Worm (Caenorhabditis elegans) whole organism, early embryonic: ENCODE measurements around the gene R05D8.9.

ENCODE experiments used
- B0310.2 ChIP-seq: sonication (generic microtip); optimal IDR thresholded peaks from 2 replicates; lab custom pipeline; 2016; ENCODE audit warnings: mild to moderate bottlenecking, missing genetic modification characterization, missing compliant biosample characterization
- F13C5.2 ChIP-seq: sonication (generic microtip); optimal IDR thresholded peaks from 2 replicates; lab custom pipeline; 2017; ENCODE audit warnings: mild to moderate bottlenecking, missing genetic modification characterization, inconsistent platforms, missing compliant biosample characterization
- aly-1 ChIP-seq: sonication (generic microtip); optimal IDR thresholded peaks from 2 replicates; lab custom pipeline; 2016; ENCODE audit warnings: missing genetic modification characterization, missing compliant biosample characterization
- ama-1 ChIP-seq: fragments of 150-350 bp; optimal IDR thresholded peaks from 2 replicates; lab custom pipeline; 2014
- ceh-13 ChIP-seq: fragments of 200-800 bp; sonication (Bioruptor generic); optimal IDR thresholded peaks from 2 replicates; lab custom pipeline; 2018; ENCODE audit warnings: mild to moderate bottlenecking, missing genetic modification characterization, missing compliant biosample characterization
- ceh-36 ChIP-seq: sonication (generic microtip); optimal IDR thresholded peaks from 2 replicates; lab custom pipeline; 2016; ENCODE audit warnings: missing genetic modification characterization, inconsistent platforms, missing compliant biosample characterization
- ets-7 ChIP-seq: sonication (generic microtip); optimal IDR thresholded peaks from 2 replicates; lab custom pipeline; 2016; ENCODE audit warnings: missing genotype, missing genetic modification characterization, missing compliant biosample characterization
- flt-1 ChIP-seq: fragments of 200-800 bp; sonication (Bioruptor generic); IDR thresholded peaks from 2 replicates; pipeline ENCODE4 v1.3.6; 2022; ENCODE audit warnings: missing genetic modification characterization, missing compliant biosample characterization
- hmbx-1 ChIP-seq: sonication (generic microtip); optimal IDR thresholded peaks from 2 replicates; lab custom pipeline; 2016; ENCODE audit warnings: mild to moderate bottlenecking, missing genetic modification characterization, missing compliant biosample characterization
- hmg-4 ChIP-seq: fragments of 200-800 bp; sonication (Bioruptor generic); optimal IDR thresholded peaks from 2 replicates; lab custom pipeline; 2018; ENCODE audit warnings: mild to moderate bottlenecking, missing genetic modification characterization, missing compliant biosample characterization
- hnd-1 ChIP-seq: sonication (generic microtip); optimal IDR thresholded peaks from 2 replicates; lab custom pipeline; 2016; ENCODE audit warnings: missing genetic modification characterization, missing compliant biosample characterization
- pes-1 ChIP-seq: fragments of 200-800 bp; sonication (Bioruptor generic); IDR thresholded peaks from 2 replicates; pipeline ENCODE4 v1.3.6; 2022; ENCODE audit warnings: missing genetic modification reagents, missing genetic modification characterization, missing compliant biosample characterization
- scrt-1 ChIP-seq: fragments of 200-800 bp; sonication (Bioruptor generic); IDR thresholded peaks from 2 replicates; pipeline ENCODE4 v1.3.6; 2022; ENCODE audit warnings: missing genetic modification characterization, missing compliant biosample characterization
- sea-1 ChIP-seq: fragments of 200-800 bp; sonication (Bioruptor generic); conservative IDR thresholded peaks from 2 replicates; pipeline ENCODE4 v1.3.6; 2022; ENCODE audit warnings: missing genetic modification characterization, missing compliant biosample characterization
- tbx-11 ChIP-seq: fragments of 200-800 bp; sonication (Bioruptor generic); IDR thresholded peaks from 2 replicates; pipeline ENCODE4 v1.3.6; 2022; ENCODE audit warnings: missing genetic modification characterization, missing compliant biosample characterization
- tbx-37 ChIP-seq: fragments of 200-800 bp; sonication (Bioruptor generic); conservative IDR thresholded peaks from 2 replicates; pipeline ENCODE4 v1.3.6; 2022; ENCODE audit warnings: missing genetic modification reagents, missing genetic modification characterization, missing compliant biosample characterization
- tra-4 ChIP-seq: sonication (generic microtip); optimal IDR thresholded peaks from 2 replicates; lab custom pipeline; 2017; ENCODE audit warnings: missing genetic modification characterization, missing compliant biosample characterization

The R05D8.9 gene

DNA sequence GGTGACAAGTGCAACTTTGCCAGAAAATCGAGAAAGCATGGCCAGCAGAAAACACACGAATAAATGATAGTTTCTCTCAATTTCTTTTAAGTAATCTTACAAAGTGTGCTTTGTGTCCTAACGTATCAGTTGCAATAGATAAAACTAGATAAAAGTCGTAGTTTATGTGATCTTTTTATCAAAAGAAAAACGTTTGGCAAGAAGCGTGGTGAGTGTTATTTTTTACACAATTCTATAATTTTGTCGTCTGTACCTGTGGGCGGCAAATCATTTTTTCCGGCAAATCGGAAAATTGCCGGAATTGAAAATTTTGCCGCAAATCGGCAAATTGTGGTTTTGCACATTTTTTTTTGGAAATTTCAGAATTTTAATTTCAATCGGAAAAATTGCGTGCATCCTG, at the start of gene R05D8.9:
R05D8.9 (minus strand) TSS at position 101 of the 400 bp plus-strand sequence.
- TF ChIP-seq ets-7 (tag; lab: Kevin White, UChicago) = no peak
- TF ChIP-seq scrt-1 (GFP tag; lab: Robert Waterston, UW) = no peak
- TF ChIP-seq hmg-4 (GFP tag; lab: Kevin White, UChicago) = no peak
- no peak for TF ChIP-seq hnd-1 (tag; lab: Kevin White, UChicago)
- TF ChIP-seq sea-1 (GFP tag; lab: Robert Waterston, UW) = no peak
- TF ChIP-seq hmbx-1 = no peak
- TF ChIP-seq pes-1 = no peak
- TF ChIP-seq aly-1 (tag; lab: Kevin White, UChicago) = no peak
- TF ChIP-seq flt-1 = no peak
- no peak for TF ChIP-seq tbx-37
- no peak for TF ChIP-seq ceh-13
- no peak for TF ChIP-seq tra-4
- no peak for TF ChIP-seq B0310.2 (tag; lab: Kevin White, UChicago)
- no peak for TF ChIP-seq ceh-36 (tag; lab: Kevin White, UChicago)
- TF ChIP-seq F13C5.2 (tag; lab: Kevin White, UChicago) = no peak
- TF ChIP-seq tbx-11 (GFP tag; lab: Robert Waterston, UW) = no peak
- no peak for TF ChIP-seq ama-1 (lab: Kevin White, UChicago)

DNA sequence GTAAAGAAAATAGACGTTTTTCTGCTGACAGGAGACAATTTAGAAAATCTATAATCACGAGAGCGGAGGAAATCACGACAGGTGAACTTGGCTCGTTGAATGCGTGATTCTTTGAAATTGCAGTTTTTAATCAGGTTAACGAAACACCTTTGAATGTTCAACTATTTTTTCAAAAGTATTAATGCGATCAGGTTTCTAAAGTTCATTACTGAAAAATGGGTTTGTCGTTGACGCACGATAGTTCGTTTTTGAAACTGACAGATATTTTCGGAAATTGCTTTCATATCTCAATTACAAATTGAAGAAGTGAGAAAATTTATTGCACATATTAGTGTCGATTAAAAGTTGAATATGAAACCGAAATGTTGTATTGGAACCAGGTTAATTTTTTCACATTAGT, 48.6 kb upstream of the R05D8.9 start, which contains the start of gene F54E2.5:
F54E2.5 (minus strand) TSS at position 101 of the 400 bp plus-strand sequence.
- no peak for TF ChIP-seq tbx-37
- no peak for TF ChIP-seq hmbx-1
- TF ChIP-seq ceh-36 (tag; lab: Kevin White, UChicago) = no peak
- no peak for TF ChIP-seq ceh-13
- TF ChIP-seq ets-7 (tag; lab: Kevin White, UChicago) = no peak
- no peak for TF ChIP-seq hmg-4 (GFP tag; lab: Kevin White, UChicago)
- no peak for TF ChIP-seq sea-1 (GFP tag; lab: Robert Waterston, UW)
- TF ChIP-seq tra-4 = no peak
- no peak for TF ChIP-seq aly-1 (tag; lab: Kevin White, UChicago)
- TF ChIP-seq scrt-1 (GFP tag; lab: Robert Waterston, UW) = no peak

DNA sequence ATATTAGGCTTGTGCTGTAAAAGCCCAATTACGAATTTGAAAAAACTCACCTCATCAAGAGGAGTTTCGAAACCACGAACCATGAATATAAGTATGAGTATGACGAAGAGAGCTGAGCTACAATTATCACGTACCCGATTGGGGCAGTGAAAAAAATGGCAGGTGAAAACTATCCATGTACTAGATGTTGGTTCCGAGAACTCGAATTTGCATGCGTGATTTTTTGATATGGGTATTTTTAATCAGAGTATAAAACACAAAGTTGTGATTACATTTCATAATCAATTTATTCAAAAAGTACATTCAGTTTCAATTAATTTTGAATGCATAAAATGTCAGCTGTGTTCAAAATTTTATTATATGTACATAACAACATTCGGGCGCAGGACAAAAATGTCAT, 46.5 kb upstream of the R05D8.9 start, which contains the start of gene F54E2.9:
F54E2.9 (minus strand) TSS at position 132 of the 400 bp plus-strand sequence.
- TF ChIP-seq hmg-4 (GFP tag; lab: Kevin White, UChicago) = no peak
- no peak for TF ChIP-seq ceh-36 (tag; lab: Kevin White, UChicago)
- TF ChIP-seq ets-7 (tag; lab: Kevin White, UChicago) = no peak
- no peak for TF ChIP-seq B0310.2 (tag; lab: Kevin White, UChicago)
- no peak for TF ChIP-seq hmbx-1
- no peak for TF ChIP-seq pes-1
- TF ChIP-seq F13C5.2 (tag; lab: Kevin White, UChicago) = no peak
- TF ChIP-seq ceh-13 = no peak
- TF ChIP-seq hnd-1 (tag; lab: Kevin White, UChicago) = no peak
- TF ChIP-seq scrt-1 (GFP tag; lab: Robert Waterston, UW) = no peak
- no peak for TF ChIP-seq tbx-37
- no peak for TF ChIP-seq aly-1 (tag; lab: Kevin White, UChicago)
- no peak for TF ChIP-seq tbx-11 (GFP tag; lab: Robert Waterston, UW)
- TF ChIP-seq sea-1 (GFP tag; lab: Robert Waterston, UW) = no peak

DNA sequence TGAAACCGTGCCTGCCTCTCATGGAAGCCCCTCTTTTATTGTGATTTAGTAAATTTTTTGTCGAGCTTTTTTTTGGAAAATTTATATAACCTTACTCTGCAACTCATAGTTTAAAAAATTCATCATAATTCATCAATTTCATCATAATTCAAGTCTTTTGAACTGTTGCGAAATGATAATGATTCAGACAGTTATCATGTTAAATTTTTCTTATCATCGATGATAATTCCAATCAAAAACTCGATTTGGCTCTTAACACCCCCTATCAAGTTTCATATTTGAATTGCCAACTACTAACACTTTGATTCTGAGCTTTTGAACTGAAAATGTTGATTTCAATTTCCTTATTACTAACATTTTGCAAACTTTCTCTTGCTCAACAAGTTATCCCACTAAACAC, 42.8 kb upstream of the R05D8.9 start, which contains the start of gene F54E2.1:
F54E2.1 (plus strand) TSS at position 235 of the 400 bp plus-strand sequence.
- TF ChIP-seq scrt-1 (GFP tag; lab: Robert Waterston, UW) (no peak), ets-7 (tag; lab: Kevin White, UChicago) (no peak), pes-1 (no peak), hmg-4 (GFP tag; lab: Kevin White, UChicago) (no peak), tbx-11 (GFP tag; lab: Robert Waterston, UW) (no peak), ceh-13 (no peak), hnd-1 (tag; lab: Kevin White, UChicago) (no peak), aly-1 (tag; lab: Kevin White, UChicago) (no peak), ama-1 (lab: Kevin White, UChicago) (no peak), hmbx-1 (no peak), tra-4 (no peak), ceh-36 (tag; lab: Kevin White, UChicago) (no peak), F13C5.2 (tag; lab: Kevin White, UChicago) (no peak), tbx-37 (no peak), B0310.2 (tag; lab: Kevin White, UChicago) (no peak), sea-1 (GFP tag; lab: Robert Waterston, UW) (no peak), flt-1 (no peak)

DNA sequence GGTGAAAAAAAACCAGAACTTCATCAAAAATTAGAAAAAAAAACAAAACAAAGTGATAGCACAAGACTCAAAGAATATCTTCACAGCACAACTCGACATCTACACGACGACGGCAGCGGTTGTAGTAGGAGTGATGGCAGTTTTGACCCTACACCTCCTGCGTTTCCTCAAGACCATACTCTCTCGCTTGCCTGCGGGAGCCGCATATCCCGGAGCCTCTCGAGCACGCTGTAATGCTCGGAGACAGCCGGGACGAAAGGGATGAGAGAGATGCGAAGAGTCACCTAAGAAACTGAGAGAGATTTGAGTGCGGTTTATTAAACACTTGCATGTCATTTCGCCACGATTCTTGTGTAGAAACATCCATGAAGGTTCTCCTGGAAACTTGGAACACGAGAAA, 42.1 kb upstream of the R05D8.9 start:
- TF ChIP-seq B0310.2 (tag; lab: Kevin White, UChicago) = no peak
- no peak; the same call in 1 of the 2 replicates for TF ChIP-seq tbx-11 (GFP tag; lab: Robert Waterston, UW)
- TF ChIP-seq F13C5.2 (tag; lab: Kevin White, UChicago) = no peak
- TF ChIP-seq hmbx-1 = no peak
- no peak for TF ChIP-seq ceh-36 (tag; lab: Kevin White, UChicago)
- TF ChIP-seq aly-1 (tag; lab: Kevin White, UChicago) = no peak

DNA sequence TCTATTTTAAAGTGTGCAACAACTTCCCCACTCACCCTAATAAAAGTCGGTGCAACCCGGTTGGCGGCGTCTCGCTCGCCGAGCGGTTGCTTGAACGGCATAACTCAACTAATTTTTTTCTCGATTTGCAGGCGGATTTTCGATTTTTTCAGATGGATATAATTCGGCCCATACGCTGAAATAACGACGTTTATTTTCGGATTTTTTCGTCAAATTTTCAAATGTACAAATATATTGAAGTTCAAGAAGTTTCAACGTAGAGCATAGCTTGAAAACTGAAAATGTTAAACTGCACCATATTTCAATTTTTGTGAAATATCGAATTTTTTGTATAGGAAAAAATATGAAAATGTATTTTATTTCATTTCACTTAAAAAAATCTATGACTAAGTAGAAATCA, 40.4 kb upstream of the R05D8.9 start, which contains the start of gene ketn-1:
ketn-1 (minus strand) TSS at position 101 of the 400 bp plus-strand sequence.
- TF ChIP-seq hnd-1 (tag; lab: Kevin White, UChicago) (no peak), F13C5.2 (tag; lab: Kevin White, UChicago) (no peak)

DNA sequence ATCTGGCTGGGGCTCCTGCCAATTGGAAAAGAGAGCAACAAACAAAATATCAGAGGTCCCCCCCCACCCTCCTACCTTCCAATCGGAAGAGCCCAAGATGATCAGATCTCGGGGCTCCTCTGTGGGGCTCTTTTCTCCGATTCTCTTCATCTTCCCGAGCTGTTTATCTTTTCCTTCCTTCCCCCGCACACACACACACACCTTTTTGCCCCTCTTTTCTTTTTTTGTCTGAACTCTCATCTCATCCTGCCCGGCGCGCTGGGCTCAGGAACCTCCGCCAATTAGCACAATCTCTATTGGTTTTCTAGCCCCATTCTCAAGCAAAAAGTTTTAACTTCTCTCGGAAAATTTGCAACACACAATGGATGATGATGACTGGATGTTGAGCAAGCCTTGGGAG, 35.9 kb upstream of the R05D8.9 start:
- TF ChIP-seq hmbx-1 = no peak
- TF ChIP-seq B0310.2 (tag; lab: Kevin White, UChicago) = no peak
- no peak for TF ChIP-seq scrt-1 (GFP tag; lab: Robert Waterston, UW)
- no peak for TF ChIP-seq sea-1 (GFP tag; lab: Robert Waterston, UW)
- TF ChIP-seq ceh-36 (tag; lab: Kevin White, UChicago) = no peak
- TF ChIP-seq F13C5.2 (tag; lab: Kevin White, UChicago) = no peak
- no peak for TF ChIP-seq tra-4

DNA sequence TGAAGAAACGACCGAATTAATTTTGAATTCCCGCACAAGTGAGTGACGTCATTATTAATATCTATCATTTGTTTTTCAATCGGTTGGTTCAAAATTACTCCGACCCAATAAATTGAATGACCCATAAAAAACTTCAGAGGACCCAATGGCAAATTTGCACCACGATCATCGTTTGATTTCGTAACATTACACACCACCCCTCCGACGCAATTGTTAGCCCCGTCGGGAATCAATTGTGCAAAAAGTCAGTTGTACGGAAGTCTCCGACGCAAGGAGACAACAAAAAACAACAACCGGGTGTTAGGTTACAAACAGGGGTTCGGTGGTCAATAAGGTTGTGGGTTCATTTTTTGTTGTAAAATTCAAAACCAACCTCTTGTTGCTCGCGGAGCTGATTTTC, 34.6 kb upstream of the R05D8.9 start:
- TF ChIP-seq sea-1 (GFP tag; lab: Robert Waterston, UW) = no peak
- no peak for TF ChIP-seq F13C5.2 (tag; lab: Kevin White, UChicago)
- TF ChIP-seq ets-7 (tag; lab: Kevin White, UChicago) = no peak
- no peak for TF ChIP-seq tbx-37
- no peak for TF ChIP-seq hmg-4 (GFP tag; lab: Kevin White, UChicago)
- no peak for TF ChIP-seq ceh-13
- no peak for TF ChIP-seq tbx-11 (GFP tag; lab: Robert Waterston, UW)
